Worm (Caenorhabditis elegans) whole organism, late embryonic: Measurements from ENCODE around the gene T12A7.9.

Experiments used
- Y22D7AL.16 ChIP-seq: sonication (generic microtip); optimal IDR thresholded peaks from 2 replicates; lab custom pipeline; 2016; ENCODE audit warnings: missing genetic modification characterization, missing compliant biosample characterization
- ama-1 ChIP-seq: fragments of 150-350 bp; optimal IDR thresholded peaks from 2 replicates; lab custom pipeline; 2014
- fkh-10 ChIP-seq: fragments of 150-350 bp; optimal IDR thresholded peaks from 2 replicates; lab custom pipeline; 2014; ENCODE audit warnings: missing biosample characterization, missing genetic modification reagents, missing genetic modification characterization
- nhr-11 ChIP-seq: fragments of 150-350 bp; optimal IDR thresholded peaks from 2 replicates; lab custom pipeline; 2014; ENCODE audit warnings: missing biosample characterization, missing genetic modification characterization
- npax-4 ChIP-seq: sonication (generic microtip); optimal IDR thresholded peaks from 2 replicates; lab custom pipeline; 2016; ENCODE audit warnings: missing genetic modification characterization, missing compliant biosample characterization
- ztf-16 ChIP-seq: sonication (generic microtip); optimal IDR thresholded peaks from 2 replicates; lab custom pipeline; 2017; ENCODE audit warnings: missing genetic modification characterization, missing compliant biosample characterization

DNA sequence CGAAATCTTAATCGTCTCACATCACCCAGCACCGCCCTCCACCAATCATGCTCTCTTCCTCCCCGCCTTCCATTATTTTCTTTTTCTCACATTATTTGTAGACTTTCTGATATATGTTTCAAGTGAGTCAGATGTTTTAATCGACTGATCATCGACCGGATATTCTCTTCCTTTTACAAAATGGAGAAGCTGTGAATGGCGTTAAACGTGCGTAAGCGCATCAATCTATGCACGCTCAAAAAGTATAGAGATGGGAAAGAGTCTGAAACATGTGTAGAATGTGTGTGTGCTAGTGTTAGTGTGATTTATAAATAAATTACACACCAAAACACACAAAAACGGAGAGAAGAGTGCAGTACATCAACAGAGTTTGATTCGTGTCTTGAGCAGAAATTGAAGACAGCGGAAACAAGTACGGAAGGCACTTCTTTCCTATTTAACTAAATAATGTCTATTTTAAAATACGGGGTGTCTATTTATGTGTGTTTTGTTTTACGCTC lies 21.2 kb upstream of the T12A7.9 start:
- TF ChIP-seq nhr-11 (tag; lab: Kevin White, UChicago), result no peak
- TF ChIP-seq Y22D7AL.16 (tag; lab: Kevin White, UChicago), result no peak
- TF ChIP-seq ama-1, result no peak
- TF ChIP-seq npax-4 (tag; lab: Kevin White, UChicago), result no peak
- no peak for TF ChIP-seq ztf-16 (tag; lab: Kevin White, UChicago)
- TF ChIP-seq fkh-10 (GFP tag; lab: Kevin White, UChicago), result no peak
